Worm (Caenorhabditis elegans) whole organism, mixed stage, embryonic: ENCODE data around the gene zif-1.

Source experiments
- elt-1 ChIP-seq: sonication (generic microtip); optimal IDR thresholded peaks from 2 replicates; lab custom pipeline; 2017; ENCODE audit warnings: missing genetic modification characterization, mild to moderate bottlenecking, missing compliant biosample characterization, antibody characterized with exemption, moderate library complexity, borderline replicate concordance; ENCODE audit not compliant: insufficient read depth
- lin-13 ChIP-seq: fragments of 150-350 bp; optimal IDR thresholded peaks from 2 replicates; lab custom pipeline; 2014; ENCODE audit warnings: missing biosample characterization, missing genetic modification characterization
- lsy-2 ChIP-seq: fragments of 150-350 bp; optimal IDR thresholded peaks from 2 replicates; lab custom pipeline; 2014; ENCODE audit warnings: missing biosample characterization, missing genetic modification characterization
- mep-1 ChIP-seq: fragments of 150-350 bp; optimal IDR thresholded peaks from 2 replicates; lab custom pipeline; 2017; ENCODE audit warnings: missing biosample characterization, missing genetic modification reagents, missing genetic modification characterization, inconsistent platforms
- nhr-2 ChIP-seq: fragments of 150-350 bp; optimal IDR thresholded peaks from 2 replicates; lab custom pipeline; 2014; ENCODE audit warnings: missing biosample characterization, missing genetic modification characterization
- nhr-237 ChIP-seq: fragments of 150-350 bp; optimal IDR thresholded peaks from 2 replicates; lab custom pipeline; 2014; ENCODE audit warnings: missing biosample characterization, missing genetic modification characterization
- snpc-4 ChIP-seq: fragments of 150-350 bp; optimal IDR thresholded peaks from 2 replicates; lab custom pipeline; 2014; ENCODE audit warnings: missing biosample characterization, missing genetic modification characterization

- TF ChIP-seq nhr-2 (tag; lab: Kevin White, UChicago) (no peak), mep-1 (tag; lab: Kevin White, UChicago) (no peak), lsy-2 (tag; lab: Kevin White, UChicago) (no peak), lin-13 (tag; lab: Kevin White, UChicago) (no peak), nhr-237 (tag; lab: Kevin White, UChicago) (no peak), elt-1 (tag; lab: Kevin White, UChicago) (no peak), snpc-4 (no peak)
Measured at ce11 chrIII:9001899-9002298, 680 bp upstream of the zif-1 start, which contains the start of gene rpn-6.2.
